Fruit fly (Drosophila melanogaster) Kc167 (cell line): ENCODE measurements around the gene Spase12.

Source experiments
- Myc ChIP-seq: fragments of >200 bp; optimal IDR thresholded peaks from 2 replicates; lab custom pipeline; 2017; ENCODE audit warnings: missing external identifiers
- Sin3A ChIP-seq: fragments of >200 bp; optimal IDR thresholded peaks from 2 replicates; lab custom pipeline; 2018; ENCODE audit warnings: missing external identifiers
- h ChIP-seq: fragments of >200 bp; optimal IDR thresholded peaks from 3 replicates; lab custom pipeline; 2018; ENCODE audit warnings: missing external identifiers
- insv ChIP-seq: fragments of >200 bp; optimal IDR thresholded peaks from 3 replicates; lab custom pipeline; 2018; ENCODE audit warnings: missing external identifiers
- psq ChIP-seq: fragments of >200 bp; optimal IDR thresholded peaks from 2 replicates; lab custom pipeline; 2017; ENCODE audit warnings: missing external identifiers
- ttk ChIP-seq: sonication (Bioruptor generic); optimal IDR thresholded peaks from 2 replicates; lab custom pipeline; 2017; ENCODE audit warnings: missing external identifiers

DNA sequence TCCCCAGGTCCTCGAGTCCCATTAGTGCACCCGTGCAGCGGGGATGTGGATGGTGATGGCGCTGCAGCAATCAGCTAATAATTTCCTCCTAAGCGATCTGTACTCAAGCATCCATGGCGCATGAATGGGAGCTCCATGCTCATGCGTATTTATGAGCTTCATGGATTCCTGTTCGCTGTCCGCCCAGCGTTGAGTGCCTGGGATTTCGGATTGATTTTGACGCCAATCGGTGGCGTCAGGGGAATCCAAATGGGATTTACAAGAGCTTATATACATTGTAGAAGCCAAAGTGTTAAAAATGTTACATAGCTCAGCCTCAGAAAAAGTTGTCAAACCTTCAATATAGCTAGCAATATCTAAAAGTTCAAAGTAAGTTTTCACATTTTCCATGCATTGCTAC lies 24.5 kb upstream of the Spase12 start, which contains the start of gene ND-20L:
- TF ChIP-seq h (lab: Kevin White, UChicago) (no peak), insv (lab: Kevin White, UChicago) (no peak), psq (lab: Kevin White, UChicago) (no peak), Myc (lab: Kevin White, UChicago) (no peak), Sin3A (lab: Kevin White, UChicago) (no peak), ttk (lab: Kevin White, UChicago) (no peak)
